Worm (Caenorhabditis elegans): ENCODE results near the gene Y41C4A.12.

The Y41C4A.12 gene

ce11 chrIII:11692380-11692779, 34.1 kb downstream of the Y41C4A.12 start:
- TF ChIP-seq fkh-8 (tag; optimal IDR thresholded peaks at IDR 0.05) (peak; percentile 10), nhr-85 (tag) (peak; percentile 48), hpl-2 (GFP tag; optimal IDR thresholded peaks at IDR 0.05) (no peak), elt-2 (tag; optimal IDR thresholded peaks at IDR 0.05) (no peak), pag-3 (tag; optimal IDR thresholded peaks at IDR 0.05; ENCODE audit: borderline replicate concordance, insufficient read depth) (no peak), lin-14 (GFP tag; optimal IDR thresholded peaks at IDR 0.05) (no peak)

- TF ChIP-seq ceh-8 (GFP tag; optimal IDR thresholded peaks at IDR 0.05): no peak
- no peak for TF ChIP-seq egl-13 (tag; optimal IDR thresholded peaks at IDR 0.05)
- no peak for TF ChIP-seq dpl-1 (GFP tag; optimal IDR thresholded peaks at IDR 0.05)
- no peak for TF ChIP-seq vab-15 (tag; optimal IDR thresholded peaks at IDR 0.05)
- no peak for TF ChIP-seq tbx-2 (tag; optimal IDR thresholded peaks at IDR 0.05)
- no peak for TF ChIP-seq ets-5 (GFP tag; IDR thresholded peaks at IDR 0.05)
- no peak for TF ChIP-seq unc-30 (tag; optimal IDR thresholded peaks at IDR 0.05)
- no peak for TF ChIP-seq jun-1 (tag; optimal IDR thresholded peaks at IDR 0.05)
- no peak for TF ChIP-seq ceh-82 (tag; optimal IDR thresholded peaks at IDR 0.05)
- no peak for TF ChIP-seq nhr-90 (tag; optimal IDR thresholded peaks at IDR 0.05; ENCODE audit: poor library complexity)
- no peak for TF ChIP-seq snpc-4 (tag; optimal IDR thresholded peaks at IDR 0.05)
- no peak for TF ChIP-seq grh-1 (GFP tag; IDR thresholded peaks at IDR 0.05)
- TF ChIP-seq unc-130 (tag; optimal IDR thresholded peaks at IDR 0.05): no peak
- no peak for TF ChIP-seq lin-13 (GFP tag; optimal IDR thresholded peaks at IDR 0.05)
- TF ChIP-seq fkh-8 (tag; optimal IDR thresholded peaks at IDR 0.05): no peak
- TF ChIP-seq nhr-85 (tag): no peak
- no peak for TF ChIP-seq tlp-1 (tag; optimal IDR thresholded peaks at IDR 0.05)
Observed at ce11 chrIII:11689887-11690286, 36.6 kb downstream of the Y41C4A.12 start.

- peak; percentile 67 for TF ChIP-seq unc-130 (tag; optimal IDR thresholded peaks at IDR 0.05)
- TF ChIP-seq nhr-47 (tag; optimal IDR thresholded peaks at IDR 0.05): peak; percentile 54
- TF ChIP-seq tbx-2 (tag; optimal IDR thresholded peaks at IDR 0.05): peak; percentile 68
- peak; percentile 52 for TF ChIP-seq nhr-19 (GFP tag; conservative IDR thresholded peaks at IDR 0.05)
- peak; percentile 77 for TF ChIP-seq nhr-20 (tag; optimal IDR thresholded peaks at IDR 0.05)
- TF ChIP-seq mep-1 (tag; optimal IDR thresholded peaks at IDR 0.05): peak; percentile 37
- TF ChIP-seq zip-4 (GFP tag; optimal IDR thresholded peaks at IDR 0.05): no peak
- TF ChIP-seq snu-23 (GFP tag; optimal IDR thresholded peaks at IDR 0.05): peak; percentile 78
- TF ChIP-seq elt-3 (tag; optimal IDR thresholded peaks at IDR 0.05): peak in 4 of 6 experiments; percentile 35 to 95 (median 82)
- peak; percentile 65 for TF ChIP-seq nhr-77 (tag; optimal IDR thresholded peaks at IDR 0.05)
- peak; percentile 79 for TF ChIP-seq nhr-71 (tag; optimal IDR thresholded peaks at IDR 0.05)
- TF ChIP-seq lin-14 (GFP tag; optimal IDR thresholded peaks at IDR 0.05): peak; percentile 83
- TF ChIP-seq lin-35 (GFP tag; optimal IDR thresholded peaks at IDR 0.05): peak in 1 of 2 experiments; percentile 80
- TF ChIP-seq lsy-2 (tag; optimal IDR thresholded peaks at IDR 0.05): peak; percentile 8 to 79
- peak in 1 of 2 experiments; percentile 35 for TF ChIP-seq mdl-1 (tag; optimal IDR thresholded peaks at IDR 0.05)
- no peak for TF ChIP-seq ceh-63 (GFP tag; optimal IDR thresholded peaks at IDR 0.05)
- peak; percentile 91 for TF ChIP-seq nhr-85 (tag)
- peak; percentile 27 for TF ChIP-seq rnt-1 (tag; optimal IDR thresholded peaks at IDR 0.05)
- TF ChIP-seq nhr-11 (tag; optimal IDR thresholded peaks at IDR 0.05): no peak
- TF ChIP-seq pax-3 (tag; optimal IDR thresholded peaks at IDR 0.05): peak; percentile 21
- TF ChIP-seq egl-27 (tag; optimal IDR thresholded peaks at IDR 0.05): peak in 1 of 2 experiments; percentile 33
- TF ChIP-seq dpl-1 (GFP tag; optimal IDR thresholded peaks at IDR 0.05): peak; percentile 11 to 17 (median 16)
- peak; percentile 66 for TF ChIP-seq nhr-90 (tag; optimal IDR thresholded peaks at IDR 0.05; ENCODE audit: poor library complexity)
- no peak for TF ChIP-seq unc-62 (GFP tag; optimal IDR thresholded peaks at IDR 0.05)
- TF ChIP-seq unc-86 (tag; optimal IDR thresholded peaks at IDR 0.05): no peak
- peak; percentile 6 for TF ChIP-seq lir-3 (tag; optimal IDR thresholded peaks at IDR 0.05; ENCODE audit: poor library complexity)
- peak; percentile 73 for TF ChIP-seq blmp-1 (tag; optimal IDR thresholded peaks at IDR 0.05)
- TF ChIP-seq swsn-7 (tag; optimal IDR thresholded peaks at IDR 0.05): peak; percentile 26
- peak; percentile 78 for TF ChIP-seq elt-2 (tag; optimal IDR thresholded peaks at IDR 0.05)
- peak; percentile 45 for TF ChIP-seq skn-1 (tag; optimal IDR thresholded peaks at IDR 0.05)
- no peak for TF ChIP-seq sptf-1 (tag; optimal IDR thresholded peaks at IDR 0.05)
- TF ChIP-seq jun-1 (tag; optimal IDR thresholded peaks at IDR 0.05): peak; percentile 59
- peak; percentile 25 for TF ChIP-seq lin-13 (GFP tag; optimal IDR thresholded peaks at IDR 0.05)
- no peak for TF ChIP-seq ceh-88 (GFP tag; IDR thresholded peaks at IDR 0.05)
- TF ChIP-seq ceh-82 (tag; optimal IDR thresholded peaks at IDR 0.05): peak in 2 of 3 experiments; percentile 6 to 8
- peak; percentile 88 for TF ChIP-seq pqm-1 (tag; optimal IDR thresholded peaks at IDR 0.05)
Observed at ce11 chrIII:11689303-11689702, 37.2 kb downstream of the Y41C4A.12 start.

Data from whole organism, L1 larva.